Worm (Caenorhabditis elegans): Measurements from ENCODE around the gene nhr-60.

nhr-60 gene

DNA sequence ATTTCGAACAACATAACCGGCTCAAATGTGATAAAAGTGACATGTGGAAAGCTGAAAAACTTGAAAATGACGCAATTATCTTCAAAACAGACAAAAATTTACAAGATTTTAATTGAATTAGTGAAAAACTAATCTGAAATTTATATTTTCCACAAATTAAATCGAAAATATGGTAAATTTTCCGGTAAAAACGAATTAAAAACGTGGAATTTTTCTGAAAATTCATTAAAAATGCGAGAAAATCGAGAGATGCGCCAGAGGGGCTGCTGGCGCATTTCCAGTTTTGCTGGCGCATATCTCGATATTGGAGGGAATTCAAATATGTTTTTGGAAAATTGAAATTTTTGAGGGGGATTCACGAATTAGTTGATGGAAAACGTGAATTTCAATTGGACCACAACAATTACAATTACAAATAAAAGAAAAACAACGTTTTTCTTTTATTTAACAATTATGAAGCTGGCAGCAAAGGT is 6.9 kb downstream of the nhr-60 start, which contains the start of the genes haf-3 and F57A10.2:
Gene haf-3, minus strand, starts transcription at position 51 of the 473 bp plus-strand sequence.
Gene F57A10.2, plus strand, starts transcription at position 454 of the 473 bp plus-strand sequence.
- peak; percentile 98 for TF ChIP-seq mep-1 (tag; optimal IDR thresholded peaks at IDR 0.05)
- TF ChIP-seq mdl-1 (tag; optimal IDR thresholded peaks at IDR 0.05): peak in 1 of 2 experiments; percentile 88
- TF ChIP-seq fkh-10 (GFP tag; optimal IDR thresholded peaks at IDR 0.05): peak; percentile 75
- peak; percentile 60 for TF ChIP-seq efl-3 (GFP tag; optimal IDR thresholded peaks at IDR 0.05)
- peak; percentile 66 for TF ChIP-seq F16B12.6 (tag; optimal IDR thresholded peaks at IDR 0.05)
- TF ChIP-seq unc-62 (GFP tag; optimal IDR thresholded peaks at IDR 0.05): no peak
- peak; percentile 90 for TF ChIP-seq nhr-11 (tag; optimal IDR thresholded peaks at IDR 0.05)
- TF ChIP-seq nhr-84 (tag; optimal IDR thresholded peaks at IDR 0.05): no peak
- TF ChIP-seq nhr-90 (tag; optimal IDR thresholded peaks at IDR 0.05; ENCODE audit: poor library complexity): peak; percentile 96
- TF ChIP-seq zag-1 (tag; optimal IDR thresholded peaks at IDR 0.05): peak; percentile 58
- TF ChIP-seq Y116A8C.19 (tag; optimal IDR thresholded peaks at IDR 0.05; ENCODE audit: borderline replicate concordance): no peak
- peak; percentile 99 for TF ChIP-seq lin-35 (GFP tag; optimal IDR thresholded peaks at IDR 0.05)
- no peak for TF ChIP-seq ets-5 (GFP tag; IDR thresholded peaks at IDR 0.05)
- TF ChIP-seq pqm-1 (tag; optimal IDR thresholded peaks at IDR 0.05): no peak
- peak; percentile 11 for TF ChIP-seq hpl-2 (GFP tag; optimal IDR thresholded peaks at IDR 0.05)
- no peak for TF ChIP-seq nhr-12 (tag; optimal IDR thresholded peaks at IDR 0.05)
- peak; percentile 97 for TF ChIP-seq rnt-1 (tag; optimal IDR thresholded peaks at IDR 0.05)
- peak; percentile 94 for TF ChIP-seq tbx-2 (tag; optimal IDR thresholded peaks at IDR 0.05)
- TF ChIP-seq nhr-20 (tag; optimal IDR thresholded peaks at IDR 0.05): peak; percentile 95
- TF ChIP-seq ceh-90 (tag; optimal IDR thresholded peaks at IDR 0.05): peak; percentile 60
- no peak for TF ChIP-seq nhr-76 (tag; optimal IDR thresholded peaks at IDR 0.05)
- peak; percentile 99 for TF ChIP-seq dpl-1 (GFP tag; optimal IDR thresholded peaks at IDR 0.05)
- TF ChIP-seq efl-1 (optimal IDR thresholded peaks at IDR 0.05): peak; percentile 97 to 99
- TF ChIP-seq efl-1 (GFP tag; optimal IDR thresholded peaks at IDR 0.05 in 1 of 2): peak; percentile 99 to 100
- peak; percentile 92 for TF ChIP-seq irx-1 (tag; optimal IDR thresholded peaks at IDR 0.05)
- TF ChIP-seq ces-1 (GFP tag; optimal IDR thresholded peaks at IDR 0.05): no peak
- TF ChIP-seq egl-13 (tag; optimal IDR thresholded peaks at IDR 0.05): peak; percentile 92
- peak; percentile 82 for TF ChIP-seq nhr-77 (tag; optimal IDR thresholded peaks at IDR 0.05)
- TF ChIP-seq sptf-1 (tag; optimal IDR thresholded peaks at IDR 0.05): no peak
- TF ChIP-seq nhr-237 (tag; optimal IDR thresholded peaks at IDR 0.05): peak; percentile 50
- TF ChIP-seq pax-3 (tag; optimal IDR thresholded peaks at IDR 0.05): peak; percentile 80
- peak; percentile 97 for TF ChIP-seq snu-23 (GFP tag; optimal IDR thresholded peaks at IDR 0.05)
- peak; percentile 90 for TF ChIP-seq unc-130 (tag; optimal IDR thresholded peaks at IDR 0.05)
- peak; percentile 72 for TF ChIP-seq fkh-4 (tag; optimal IDR thresholded peaks at IDR 0.05; ENCODE audit: borderline replicate concordance)
- peak; percentile 85 for TF ChIP-seq zip-4 (GFP tag; optimal IDR thresholded peaks at IDR 0.05)
- TF ChIP-seq nhr-19 (GFP tag; conservative IDR thresholded peaks at IDR 0.05): peak; percentile 95
- peak; percentile 66 for TF ChIP-seq C04F5.9 (tag; optimal IDR thresholded peaks at IDR 0.05)
- peak; percentile 80 for TF ChIP-seq elt-2 (tag; optimal IDR thresholded peaks at IDR 0.05)
- peak; percentile 97 for TF ChIP-seq dsc-1 (tag; optimal IDR thresholded peaks at IDR 0.05)
- peak; percentile 97 for TF ChIP-seq nhr-47 (tag; optimal IDR thresholded peaks at IDR 0.05)
- TF ChIP-seq aha-1 (tag; optimal IDR thresholded peaks at IDR 0.05): peak; percentile 54
- no peak for TF ChIP-seq tlp-1 (tag; optimal IDR thresholded peaks at IDR 0.05)
- TF ChIP-seq lin-13 (GFP tag; optimal IDR thresholded peaks at IDR 0.05): peak; percentile 91
- TF ChIP-seq sox-4 (tag; optimal IDR thresholded peaks at IDR 0.05): peak; percentile 87
- TF ChIP-seq egl-27 (tag; optimal IDR thresholded peaks at IDR 0.05): peak; percentile 9 to 69
- peak; percentile 93 for TF ChIP-seq grh-1 (GFP tag; IDR thresholded peaks at IDR 0.05)
- TF ChIP-seq ztf-11 (tag; optimal IDR thresholded peaks at IDR 0.05): peak; percentile 4 to 83
- peak; percentile 96 for TF ChIP-seq nhr-71 (tag; optimal IDR thresholded peaks at IDR 0.05)
- TF ChIP-seq lin-39 (tag; optimal IDR thresholded peaks at IDR 0.05): peak; percentile 94
- peak; percentile 70 for TF ChIP-seq ztf-4 (tag; optimal IDR thresholded peaks at IDR 0.05)
- peak; percentile 95 for TF ChIP-seq lin-14 (GFP tag; optimal IDR thresholded peaks at IDR 0.05)
- TF ChIP-seq lin-15B (tag; optimal IDR thresholded peaks at IDR 0.05): peak; percentile 88
- TF ChIP-seq sup-37 (GFP tag; optimal IDR thresholded peaks at IDR 0.05): peak; percentile 80

All from whole organism, L1 larva.